Fruit fly (Drosophila melanogaster) whole organism, pupa: Measurements from ENCODE around the gene CG5446.

Experiments
- CG10348 ChIP-seq: fragments of 200-800 bp; sonication (Bioruptor generic); IDR thresholded peaks from 2 replicates; pipeline ENCODE4 v1.3.6; 2022; ENCODE audit warnings: missing biosample characterization, missing genetic modification characterization
- CG12605 ChIP-seq: fragments of 200-800 bp; sonication (Bioruptor generic); IDR thresholded peaks from 2 replicates; pipeline ENCODE4 v1.3.6; 2022; ENCODE audit warnings: missing biosample characterization, missing genetic modification characterization
- CG14655 ChIP-seq: fragments of 200-800 bp; sonication (Bioruptor generic); optimal IDR thresholded peaks from 3 replicates; lab custom pipeline; 2017; ENCODE audit warnings: mild to moderate bottlenecking, missing biosample characterization, missing genetic modification reagents, missing genetic modification characterization
- CG32121 ChIP-seq: fragments of 200-800 bp; sonication (Bioruptor generic); IDR thresholded peaks from 2 replicates; pipeline ENCODE4 v1.3.6; 2022; ENCODE audit warnings: missing biosample characterization, missing genetic modification characterization
- CG4496 ChIP-seq: fragments of 200-800 bp; sonication (Bioruptor generic); IDR thresholded peaks from 3 replicates; pipeline ENCODE4 v1.3.6; 2022; ENCODE audit warnings: missing biosample characterization, missing genetic modification characterization
- CG8301 ChIP-seq: fragments of 200-800 bp; sonication (Bioruptor generic); optimal IDR thresholded peaks from 2 replicates; lab custom pipeline; 2018; ENCODE audit warnings: missing biosample characterization, mild to moderate bottlenecking, missing genetic modification characterization
- CG9948 ChIP-seq: fragments of 200-800 bp; sonication (Bioruptor generic); optimal IDR thresholded peaks from 2 replicates; lab custom pipeline; 2018; ENCODE audit warnings: missing biosample characterization, mild to moderate bottlenecking, missing genetic modification characterization, moderate library complexity
- EcR ChIP-seq: fragments of 200-800 bp; sonication (Bioruptor generic); optimal IDR thresholded peaks from 3 replicates; lab custom pipeline; 2019; ENCODE audit warnings: missing biosample characterization, missing genetic modification characterization, mild to moderate bottlenecking, moderate library complexity, missing genetic modification reagents
- Pif1A ChIP-seq: fragments of 200-800 bp; sonication (Bioruptor generic); optimal IDR thresholded peaks from 3 replicates; lab custom pipeline; 2016; ENCODE audit warnings: missing biosample characterization, missing genetic modification characterization
- Pif1B ChIP-seq: fragments of 200-800 bp; sonication (Bioruptor generic); optimal IDR thresholded peaks from 3 replicates; lab custom pipeline; 2016; ENCODE audit warnings: missing biosample characterization, missing genetic modification characterization
- fd96Ca ChIP-seq: fragments of 200-800 bp; sonication (Bioruptor generic); IDR thresholded peaks from 3 replicates; pipeline ENCODE4 v1.3.6; 2022; ENCODE audit warnings: missing biosample characterization, missing genetic modification characterization
- gl ChIP-seq: fragments of 200-800 bp; sonication (Bioruptor generic); optimal IDR thresholded peaks from 2 replicates; lab custom pipeline; 2018; ENCODE audit warnings: missing biosample characterization, mild to moderate bottlenecking, missing genetic modification characterization

dm6 chr2L:12421793-12422691, 5.5 kb downstream of the CG5446 start:
- TF ChIP-seq CG32121 (GFP tag; lab: Robert Waterston, UW) (no peak), CG12605 (GFP tag; lab: Robert Waterston, UW) (no peak), CG9948 (no peak), CG10348 (no peak), Pif1A (GFP tag; lab: Kevin White, UChicago) (no peak), gl (no peak), fd96Ca (GFP tag; lab: Robert Waterston, UW) (no peak), EcR (no peak), CG14655 (GFP tag; lab: Kevin White, UChicago) (peak; percentile 2), CG4496 (no peak), CG8301 (tag; lab: Kevin White, UChicago) (no peak), Pif1B (GFP tag; lab: Kevin White, UChicago) (no peak)
